Worm (Caenorhabditis elegans): ENCODE measurements around the gene cyp-34A7.

DNA sequence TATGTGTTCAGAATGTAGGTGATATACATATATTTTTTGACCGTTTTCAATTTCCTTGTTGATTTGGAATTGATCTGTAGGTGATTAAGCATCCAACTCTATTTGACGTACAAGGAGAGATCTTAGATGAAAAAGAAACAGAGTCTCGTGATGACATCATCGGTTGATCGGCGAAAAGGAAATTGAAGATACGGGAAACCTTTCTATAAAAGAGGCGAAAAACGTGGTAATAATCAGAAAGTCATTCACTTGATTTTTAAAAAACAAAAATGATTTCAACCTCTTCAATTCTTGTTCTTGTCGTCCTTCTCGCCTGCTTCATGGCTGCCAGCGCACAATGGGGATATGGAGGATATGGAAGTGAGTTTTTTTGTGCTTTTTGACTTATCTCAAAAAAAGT lies 20.6 kb upstream of the cyp-34A7 start, which contains the start of gene nlp-29:
- TF ChIP-seq ztf-11 (tag; optimal IDR thresholded peaks at IDR 0.05) (no peak), nhr-76 (tag; optimal IDR thresholded peaks at IDR 0.05) (no peak), mls-2 (tag; optimal IDR thresholded peaks at IDR 0.05) (no peak), snpc-4 (tag; optimal IDR thresholded peaks at IDR 0.05) (no peak), hlh-1 (tag; optimal IDR thresholded peaks at IDR 0.05) (no peak), nhr-12 (tag; optimal IDR thresholded peaks at IDR 0.05) (no peak), sptf-1 (tag; optimal IDR thresholded peaks at IDR 0.05) (no peak), ces-1 (GFP tag; optimal IDR thresholded peaks at IDR 0.05) (no peak), unc-62 (GFP tag; optimal IDR thresholded peaks at IDR 0.05) (no peak), nhr-237 (tag; optimal IDR thresholded peaks at IDR 0.05) (no peak), unc-39 (tag; optimal IDR thresholded peaks at IDR 0.05) (no peak), lsy-2 (tag; optimal IDR thresholded peaks at IDR 0.05) (no peak), cnd-1 (tag; optimal IDR thresholded peaks at IDR 0.05) (no peak)
